Worm (Caenorhabditis elegans): ENCODE measurements around the gene sdz-1.

- TF ChIP-seq fkh-10 (GFP tag; optimal IDR thresholded peaks at IDR 0.05) (no peak), egl-5 (tag; optimal IDR thresholded peaks at IDR 0.05) (no peak), lin-39 (tag; optimal IDR thresholded peaks at IDR 0.05) (no peak)
Observed at ce11 chrIII:8726019-8726894, 26.1 kb upstream of the sdz-1 start.
